Fruit fly (Drosophila melanogaster) whole organism, prepupa: ENCODE data around the gene Sema1a.

Experiments
- Gug ChIP-seq: fragments of 200-800 bp; sonication (Bioruptor generic); IDR thresholded peaks from 2 replicates; pipeline ENCODE4 v1.3.6; 2022; ENCODE audit warnings: missing biosample characterization, missing genetic modification characterization
- Smox ChIP-seq: fragments of 200-800 bp; sonication (Bioruptor generic); optimal IDR thresholded peaks from 3 replicates; lab custom pipeline; 2016; ENCODE audit warnings: missing biosample characterization, missing genetic modification characterization
- Sox14 ChIP-seq: fragments of 200-800 bp; sonication (Bioruptor generic); optimal IDR thresholded peaks from 3 replicates; lab custom pipeline; 2016; ENCODE audit warnings: missing biosample characterization, missing genetic modification characterization

- TF ChIP-seq Smox (GFP tag; lab: Kevin White, UChicago) = no peak
- no peak for TF ChIP-seq Gug
- TF ChIP-seq Sox14 (GFP tag; lab: Kevin White, UChicago) = no peak
Observed at dm6 chr2L:8721028-8721427, 179.1 kb downstream of the Sema1a start.
